Worm (Caenorhabditis elegans) whole organism, midembryonic: Measurements from ENCODE around the gene mboa-2.
A peak's percentile ranks its signal among the peaks of the same experiment; 100 is the strongest.

Experiments used
- T22C8.4 ChIP-seq: fragments of 200-800 bp; sonication (Bioruptor generic); IDR thresholded peaks from 2 replicates; pipeline ENCODE4 v1.3.6; 2022; ENCODE audit warnings: missing genetic modification characterization, missing compliant biosample characterization
- cog-1 ChIP-seq: sonication (generic microtip); optimal IDR thresholded peaks from 2 replicates; lab custom pipeline; 2016; ENCODE audit warnings: missing genetic modification characterization, missing compliant biosample characterization
- flt-1 ChIP-seq: fragments of 200-800 bp; sonication (Bioruptor generic); IDR thresholded peaks from 2 replicates; pipeline ENCODE4 v1.3.6; 2022; ENCODE audit warnings: missing genetic modification characterization, missing compliant biosample characterization
- klf-2 ChIP-seq: fragments of 200-800 bp; sonication (Bioruptor generic); conservative IDR thresholded peaks from 2 replicates; pipeline ENCODE4 v1.3.6; 2022; ENCODE audit warnings: missing genetic modification reagents, missing genetic modification characterization, missing compliant biosample characterization
- med-1 ChIP-seq: sonication (generic microtip); optimal IDR thresholded peaks from 2 replicates; lab custom pipeline; 2017; ENCODE audit warnings: missing genetic modification characterization, mild to moderate bottlenecking, missing compliant biosample characterization, antibody characterized with exemption, missing genetic modification reagents; ENCODE audit not compliant: insufficient read depth
- ref-1 ChIP-seq: fragments of 200-800 bp; sonication (Bioruptor generic); conservative IDR thresholded peaks from 2 replicates; pipeline ENCODE4 v1.3.6; 2022; ENCODE audit warnings: missing genetic modification reagents, missing genetic modification characterization, missing compliant biosample characterization
- tab-1 ChIP-seq: fragments of 200-800 bp; sonication (Bioruptor generic); IDR thresholded peaks from 2 replicates; pipeline ENCODE4 v1.3.6; 2022; ENCODE audit warnings: missing genetic modification characterization, missing compliant biosample characterization
- ztf-23 ChIP-seq: fragments of 200-800 bp; sonication (Bioruptor generic); IDR thresholded peaks from 2 replicates; pipeline ENCODE4 v1.3.6; 2022; ENCODE audit warnings: missing genetic modification reagents, missing genetic modification characterization, missing compliant biosample characterization
- ztf-29 ChIP-seq: fragments of 200-800 bp; sonication (Bioruptor generic); IDR thresholded peaks from 2 replicates; pipeline ENCODE4 v1.3.6; 2022; ENCODE audit warnings: missing genetic modification reagents, missing genetic modification characterization, missing compliant biosample characterization

The mboa-2 gene

DNA sequence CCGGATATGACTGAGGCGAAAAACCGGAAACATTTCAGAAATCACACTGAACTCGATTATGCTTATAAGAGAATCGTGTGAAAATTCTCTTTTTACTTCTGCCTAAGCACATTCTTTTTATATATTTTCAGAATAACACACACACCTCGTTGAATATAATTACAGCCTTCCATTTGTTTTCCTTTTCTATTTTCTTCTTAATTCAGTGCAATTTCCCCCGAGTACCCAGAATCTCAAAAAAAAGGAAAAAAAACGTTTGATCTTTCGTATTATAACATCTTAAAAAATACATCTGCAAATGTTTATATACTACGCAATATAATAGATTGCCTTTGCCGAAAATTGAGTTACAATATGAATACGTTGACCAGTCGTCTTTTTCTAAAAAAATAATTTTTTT, 9.5 kb upstream of the mboa-2 start:
- TF ChIP-seq ref-1 (no peak), cog-1 (tag; lab: Kevin White, UChicago) (no peak), med-1 (no peak)

DNA sequence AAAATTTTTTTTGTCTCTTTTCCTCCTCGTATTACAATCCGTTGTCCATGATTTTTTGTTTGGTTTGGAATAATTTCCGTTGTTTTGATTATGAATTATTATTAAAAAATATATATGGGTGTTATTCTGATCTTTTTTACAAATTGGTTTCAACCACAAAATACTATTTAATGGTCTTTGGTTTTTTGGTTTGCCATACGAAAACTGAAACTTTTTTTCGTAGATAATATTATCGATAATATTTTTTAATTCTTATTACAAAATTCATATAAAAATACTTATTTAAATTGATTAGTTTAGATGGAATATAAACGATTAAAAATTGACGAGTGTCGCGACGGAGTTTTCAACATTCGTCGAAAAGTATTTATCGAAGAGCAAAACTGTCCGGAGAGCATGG, 4.9 kb upstream of the mboa-2 start, which contains the start of gene jmjd-5:
Gene jmjd-5, plus strand, starts transcription at position 301 of the 400 bp plus-strand sequence.
- TF ChIP-seq ref-1: no peak
- TF ChIP-seq flt-1 (GFP tag; lab: Robert Waterston, UW): no peak
- TF ChIP-seq tab-1 (GFP tag; lab: Robert Waterston, UW): no peak
- no peak for TF ChIP-seq ztf-23 (GFP tag; lab: Robert Waterston, UW)
- no peak for TF ChIP-seq cog-1 (tag; lab: Kevin White, UChicago)

DNA sequence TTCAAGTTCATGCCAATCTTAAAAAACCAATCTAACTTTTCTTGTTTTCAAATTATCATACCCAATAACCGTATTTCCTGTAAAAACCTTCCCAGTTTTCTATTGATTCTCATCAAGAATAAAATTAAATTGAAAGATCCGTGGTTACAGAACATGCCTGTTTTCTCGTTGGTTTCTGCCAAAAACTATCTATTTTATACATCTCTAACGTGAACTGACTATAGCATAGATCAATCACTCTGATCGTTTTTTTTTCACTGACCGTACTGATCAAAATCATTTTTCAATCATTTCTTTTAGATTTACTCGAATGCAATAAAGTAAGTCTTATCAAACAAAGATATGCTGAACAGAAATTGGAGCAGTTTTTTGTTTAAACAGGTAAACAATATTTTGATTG, 2.6 kb upstream of the mboa-2 start, which contains the start of gene C06H2.2:
Gene C06H2.2, plus strand, starts transcription at position 301 of the 400 bp plus-strand sequence.
- TF ChIP-seq ztf-23 (GFP tag; lab: Robert Waterston, UW) (no peak), ztf-29 (no peak), ref-1 (no peak), cog-1 (tag; lab: Kevin White, UChicago) (no peak), tab-1 (GFP tag; lab: Robert Waterston, UW) (no peak), med-1 (no peak), flt-1 (GFP tag; lab: Robert Waterston, UW) (no peak), T22C8.4 (GFP tag; lab: Robert Waterston, UW) (no peak), klf-2 (GFP tag; lab: Robert Waterston, UW) (no peak)

DNA sequence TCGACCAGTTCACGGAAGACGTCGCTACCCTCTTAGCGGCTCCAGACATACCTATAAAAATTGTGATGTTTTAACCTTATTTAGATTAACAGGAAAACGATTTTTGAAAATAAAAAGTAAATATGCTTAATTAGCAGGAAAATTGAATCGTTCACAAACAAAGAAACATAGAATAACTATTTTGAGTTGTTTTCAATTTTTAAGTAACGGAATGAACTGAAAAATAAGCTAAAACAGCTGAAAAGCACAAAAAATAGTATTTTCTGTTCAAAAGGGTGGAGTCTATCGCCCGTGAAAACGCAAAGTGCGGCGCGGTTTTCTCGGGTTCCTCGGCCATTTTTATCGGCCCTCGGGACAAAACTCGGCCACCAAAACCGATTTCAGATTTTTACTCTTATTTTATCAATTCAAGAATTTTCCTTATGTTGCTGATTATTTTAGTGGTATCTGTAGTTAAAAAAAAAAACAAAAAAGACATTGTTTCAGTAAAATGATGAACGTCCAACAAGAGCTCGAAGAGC, 1.6 kb upstream of the mboa-2 start, which contains the start of the genes atp-5 and lmtr-3:
Gene atp-5, minus strand, starts transcription at position 51 of the 521 bp plus-strand sequence.
Gene lmtr-3, plus strand, starts transcription at position 370 of the 521 bp plus-strand sequence.
- TF ChIP-seq flt-1 (GFP tag; lab: Robert Waterston, UW) (peak; percentile 60), T22C8.4 (GFP tag; lab: Robert Waterston, UW) (peak; percentile 57; the same call in 1 of the 2 replicates), ztf-23 (GFP tag; lab: Robert Waterston, UW) (peak; percentile 76), cog-1 (tag; lab: Kevin White, UChicago) (peak; percentile 34), ref-1 (no peak)

DNA sequence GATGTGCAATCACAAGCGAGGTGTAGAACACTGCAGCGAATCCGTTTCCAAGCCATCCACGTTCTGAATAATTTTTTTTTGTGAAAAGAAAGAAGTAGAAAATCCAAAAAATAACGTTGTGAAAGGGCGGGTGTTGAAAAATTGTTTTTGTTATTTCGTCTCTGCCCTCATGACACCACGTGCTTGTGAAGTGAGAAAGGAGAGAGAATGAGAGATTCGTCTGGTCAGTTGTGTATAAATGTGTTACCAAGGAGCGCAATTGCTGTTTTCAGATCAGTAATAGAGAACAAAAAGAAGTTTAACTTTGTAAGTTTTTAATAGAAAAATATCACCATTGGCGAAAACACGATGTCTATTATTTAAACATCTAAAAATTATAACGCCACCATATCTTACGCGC, 1.0 kb downstream of the mboa-2 start:
- TF ChIP-seq ref-1 (no peak), flt-1 (GFP tag; lab: Robert Waterston, UW) (no peak), cog-1 (tag; lab: Kevin White, UChicago) (no peak), klf-2 (GFP tag; lab: Robert Waterston, UW) (no peak), ztf-29 (no peak), T22C8.4 (GFP tag; lab: Robert Waterston, UW) (no peak), ztf-23 (GFP tag; lab: Robert Waterston, UW) (no peak), tab-1 (GFP tag; lab: Robert Waterston, UW) (no peak), med-1 (no peak)

DNA sequence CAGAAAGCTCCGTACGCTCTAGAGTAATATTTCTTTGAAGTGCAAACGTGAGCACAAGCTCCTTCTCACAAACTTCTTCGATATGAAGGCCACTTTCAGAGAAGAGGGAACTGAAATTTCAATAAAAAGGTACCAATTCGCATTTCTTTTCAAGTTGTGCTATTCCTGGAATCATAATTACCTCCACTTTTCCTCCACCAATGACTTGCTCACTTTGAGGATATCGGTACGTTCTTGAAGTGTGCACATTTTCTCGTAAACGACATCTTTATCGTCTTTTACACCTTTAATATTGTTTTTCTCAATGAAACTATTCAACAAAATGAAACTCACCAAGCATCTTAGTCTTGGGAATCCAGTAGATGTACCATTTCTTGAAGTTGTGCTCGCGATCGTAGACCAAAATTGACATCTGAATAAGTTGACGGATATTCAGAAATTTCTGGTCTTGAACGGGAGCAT, 3.0 kb downstream of the mboa-2 start, which contains the start of gene scb-1:
Gene scb-1, minus strand, starts transcription at position 412 of the 462 bp plus-strand sequence.
- no peak for TF ChIP-seq ztf-29
- TF ChIP-seq T22C8.4 (GFP tag; lab: Robert Waterston, UW): no peak
- no peak for TF ChIP-seq flt-1 (GFP tag; lab: Robert Waterston, UW)
- no peak for TF ChIP-seq klf-2 (GFP tag; lab: Robert Waterston, UW)
- no peak for TF ChIP-seq tab-1 (GFP tag; lab: Robert Waterston, UW)
- no peak for TF ChIP-seq ztf-23 (GFP tag; lab: Robert Waterston, UW)
- TF ChIP-seq cog-1 (tag; lab: Kevin White, UChicago): no peak
- TF ChIP-seq med-1: no peak
- TF ChIP-seq ref-1: no peak

DNA sequence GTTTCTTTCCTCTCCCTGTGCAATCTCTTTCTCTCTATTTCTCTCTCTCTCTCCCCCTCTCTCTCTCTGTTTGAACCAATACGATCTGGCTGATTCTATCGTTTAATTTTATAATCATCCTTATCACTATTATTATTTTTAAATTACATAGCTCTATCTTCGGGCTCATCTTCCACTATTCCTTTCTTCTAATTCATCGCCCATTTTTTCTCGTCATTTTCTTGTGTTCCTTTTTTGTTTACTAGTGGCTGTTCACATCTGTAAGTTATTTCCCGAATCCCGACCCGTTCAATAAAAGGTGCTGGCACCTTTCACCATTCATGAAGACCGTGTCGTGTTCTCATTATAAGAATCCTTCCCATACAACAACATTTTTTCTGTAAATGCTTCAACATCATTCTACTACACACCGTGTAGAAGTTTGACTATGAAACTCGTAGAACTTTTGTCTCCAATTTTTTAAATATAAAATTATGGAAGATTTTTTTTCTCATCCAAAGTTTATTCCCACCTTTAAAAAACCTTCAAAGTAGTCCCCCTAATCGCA, 4.0 kb downstream of the mboa-2 start:
- TF ChIP-seq cog-1 (tag; lab: Kevin White, UChicago) (no peak), ztf-23 (GFP tag; lab: Robert Waterston, UW) (no peak), ztf-29 (no peak), ref-1 (no peak), med-1 (no peak), T22C8.4 (GFP tag; lab: Robert Waterston, UW) (no peak), tab-1 (GFP tag; lab: Robert Waterston, UW) (no peak), klf-2 (GFP tag; lab: Robert Waterston, UW) (no peak), flt-1 (GFP tag; lab: Robert Waterston, UW) (no peak)

DNA sequence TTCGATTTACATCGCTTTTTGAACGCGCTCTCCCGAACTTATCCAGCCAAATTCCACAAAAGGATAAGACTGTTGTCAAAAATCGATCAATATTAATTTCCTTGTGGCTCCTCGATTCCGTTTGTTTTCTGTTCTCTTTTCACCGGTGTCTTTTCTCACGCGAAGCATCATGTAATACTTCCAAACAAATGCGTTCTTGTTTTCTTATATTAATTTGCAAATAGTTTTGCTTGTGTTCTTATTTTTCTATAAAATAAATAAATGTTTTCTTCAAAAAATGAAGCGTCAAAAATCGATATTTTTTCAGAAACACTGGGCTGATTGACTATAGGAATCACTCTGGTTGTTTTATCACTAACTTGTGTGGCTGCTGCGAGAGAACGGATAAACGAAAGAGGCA, 8.7 kb downstream of the mboa-2 start, which contains the start of gene math-33:
Gene math-33, plus strand, starts transcription at position 301 of the 400 bp plus-strand sequence.
- TF ChIP-seq ztf-29 (no peak), ztf-23 (GFP tag; lab: Robert Waterston, UW) (no peak), med-1 (no peak), cog-1 (tag; lab: Kevin White, UChicago) (no peak)

DNA sequence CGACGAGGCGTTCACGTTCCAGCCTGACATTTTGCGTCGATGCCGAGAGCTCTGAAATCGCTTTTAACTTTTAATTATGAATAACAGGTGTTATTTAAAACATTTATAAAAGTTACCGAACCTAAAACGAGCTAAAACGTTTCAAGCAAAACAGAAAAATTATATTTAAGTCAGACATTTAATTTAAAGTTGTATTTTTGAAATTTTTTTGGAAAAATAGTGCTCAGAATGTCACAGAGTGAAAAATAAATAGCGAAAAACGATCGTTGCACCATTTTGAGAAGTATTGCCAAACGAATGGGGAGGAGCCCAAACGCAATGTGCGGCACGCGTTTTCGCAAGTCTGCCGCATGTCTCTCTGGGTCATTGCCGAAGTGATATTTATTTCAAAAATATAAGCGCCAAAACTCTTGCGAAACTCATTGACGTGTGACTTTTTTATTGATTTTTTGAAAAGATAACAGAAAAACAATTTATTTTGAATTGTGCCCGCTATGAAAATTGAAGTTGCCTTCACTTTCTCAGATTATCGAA, 9.2 kb downstream of the mboa-2 start, which contains the start of gene erfa-3:
Gene erfa-3, minus strand, starts transcription at position 51 of the 534 bp plus-strand sequence.
- peak; percentile 58 for TF ChIP-seq cog-1 (tag; lab: Kevin White, UChicago)
- TF ChIP-seq ref-1: 0 out of 2 replicates have a peak, but pooled peaks have one; percentile 14
- peak; percentile 40; the same call in 1 of the 2 replicates for TF ChIP-seq klf-2 (GFP tag; lab: Robert Waterston, UW)
- peak; percentile 88 for TF ChIP-seq ztf-23 (GFP tag; lab: Robert Waterston, UW)
- TF ChIP-seq ztf-29: peak; percentile 72; the same call in 1 of the 2 replicates
- TF ChIP-seq med-1: peak; percentile 91
- TF ChIP-seq tab-1 (GFP tag; lab: Robert Waterston, UW): no peak; the same call in 1 of the 2 replicates
- TF ChIP-seq flt-1 (GFP tag; lab: Robert Waterston, UW): no peak; the same call in none of the 2 replicates
- peak; percentile 66 for TF ChIP-seq T22C8.4 (GFP tag; lab: Robert Waterston, UW)
